Worm (Caenorhabditis elegans) whole organism, L2 larva: ENCODE measurements around the gene srw-13.
"Not testable (repeated sequence)": the region's sequence is repeated elsewhere in the genome, so short reads cannot be mapped to it uniquely, and the experiment has no call there.

Experiments
- C34F6.9 ChIP-seq: fragments of 150-350 bp; optimal IDR thresholded peaks from 2 replicates; lab custom pipeline; 2014; ENCODE audit warnings: missing biosample characterization, missing genetic modification characterization
- F13H6.1 ChIP-seq: sonication (generic microtip); optimal IDR thresholded peaks from 2 replicates; lab custom pipeline; 2016; ENCODE audit warnings: missing genetic modification characterization, missing compliant biosample characterization
- Y55F3AM.14 ChIP-seq: fragments of 200-800 bp; sonication (Bioruptor generic); optimal IDR thresholded peaks from 2 replicates; lab custom pipeline; 2018; ENCODE audit warnings: mild to moderate bottlenecking, missing genetic modification characterization, missing compliant biosample characterization
- ZK546.5 ChIP-seq: sonication (generic microtip); optimal IDR thresholded peaks from 2 replicates; lab custom pipeline; 2017; ENCODE audit warnings: missing biosample characterization, missing genetic modification characterization
- ceh-16 ChIP-seq: fragments of 150-350 bp; optimal IDR thresholded peaks from 2 replicates; lab custom pipeline; 2014; ENCODE audit warnings: missing biosample characterization, missing genetic modification characterization
- ceh-82 ChIP-seq: fragments of 150-350 bp; optimal IDR thresholded peaks from 2 replicates; lab custom pipeline; 2014; ENCODE audit warnings: missing biosample characterization, missing genetic modification characterization
- crh-2 ChIP-seq: sonication (generic microtip); optimal IDR thresholded peaks from 2 replicates; lab custom pipeline; 2017; ENCODE audit warnings: missing biosample characterization, missing genetic modification characterization
- dmd-4 ChIP-seq: sonication (generic microtip); optimal IDR thresholded peaks from 2 replicates; lab custom pipeline; 2017; ENCODE audit warnings: missing biosample characterization, missing genetic modification characterization
- egl-27 ChIP-seq: sonication (generic microtip); optimal IDR thresholded peaks from 3 replicates; lab custom pipeline; 2017; ENCODE audit warnings: missing biosample characterization, missing genetic modification reagents, missing genetic modification characterization
- elt-1 ChIP-seq: fragments of 150-350 bp; optimal IDR thresholded peaks from 2 replicates; lab custom pipeline; 2014; ENCODE audit warnings: missing biosample characterization, missing genetic modification characterization
- gmeb-1 ChIP-seq: fragments of 150-350 bp; optimal IDR thresholded peaks from 2 replicates; lab custom pipeline; 2014; ENCODE audit warnings: missing biosample characterization, missing genetic modification characterization
- lin-11 ChIP-seq: fragments of 150-350 bp; sonication (generic microtip); optimal IDR thresholded peaks from 2 replicates; lab custom pipeline; 2014; ENCODE audit warnings: missing biosample characterization, missing genetic modification characterization, inconsistent platforms, mixed read lengths
- lin-39 ChIP-seq: fragments of 150-350 bp; optimal IDR thresholded peaks from 2 replicates; lab custom pipeline; 2014; ENCODE audit warnings: missing biosample characterization, missing genetic modification reagents, missing genetic modification characterization
- lsy-2 ChIP-seq, 2 experiments: fragments of 150-350 bp in 1 of 2; sonication (generic microtip) in 1 of 2; optimal IDR thresholded peaks; 2 replicates each; lab custom pipeline; 2014 to 2017; ENCODE audit warnings: missing biosample characterization in 2 of 2, missing genetic modification characterization in 2 of 2
- mbf-1 ChIP-seq: sonication (generic microtip); optimal IDR thresholded peaks from 2 replicates; lab custom pipeline; 2017; ENCODE audit warnings: missing biosample characterization, missing genetic modification characterization
- mdl-1 ChIP-seq, 2 experiments: fragments of 150-350 bp in 1 of 2; sonication (generic microtip) in 1 of 2; optimal IDR thresholded peaks; 2 replicates each; lab custom pipeline; 2017; ENCODE audit warnings: missing biosample characterization in 2 of 2, missing genetic modification characterization in 2 of 2
- nhr-12 ChIP-seq: fragments of 150-350 bp; optimal IDR thresholded peaks from 2 replicates; lab custom pipeline; 2014; ENCODE audit warnings: missing biosample characterization, missing genetic modification characterization
- nhr-21 ChIP-seq: fragments of 150-350 bp; optimal IDR thresholded peaks from 2 replicates; lab custom pipeline; 2014; ENCODE audit warnings: missing biosample characterization, missing genetic modification characterization
- nhr-23 ChIP-seq: fragments of 150-350 bp; optimal IDR thresholded peaks from 2 replicates; lab custom pipeline; 2014; ENCODE audit warnings: missing biosample characterization, missing genetic modification reagents, missing genetic modification characterization
- nhr-237 ChIP-seq: fragments of 150-350 bp; optimal IDR thresholded peaks from 2 replicates; lab custom pipeline; 2014; ENCODE audit warnings: missing biosample characterization, missing genetic modification characterization
- nhr-77 ChIP-seq: fragments of 150-350 bp; optimal IDR thresholded peaks from 2 replicates; lab custom pipeline; 2014; ENCODE audit warnings: missing biosample characterization, missing genetic modification characterization
- sem-4 ChIP-seq: fragments of 150-350 bp; optimal IDR thresholded peaks from 2 replicates; lab custom pipeline; 2014; ENCODE audit warnings: missing biosample characterization, missing genetic modification reagents, missing genetic modification characterization
- skn-1 ChIP-seq: sonication (generic microtip); optimal IDR thresholded peaks from 2 replicates; lab custom pipeline; 2017; ENCODE audit warnings: missing biosample characterization, missing genetic modification characterization
- sma-3 ChIP-seq: sonication (generic microtip); optimal IDR thresholded peaks from 2 replicates; lab custom pipeline; 2016; ENCODE audit warnings: missing genetic modification reagents, missing genetic modification characterization, missing compliant biosample characterization
- sma-9 ChIP-seq, 2 experiments: fragments of 150-350 bp in 1 of 2; sonication (generic microtip) in 1 of 2; optimal IDR thresholded peaks; 2 replicates each; lab custom pipeline; 2014 to 2016; ENCODE audit warnings: missing genetic modification characterization in 2 of 2, mild to moderate bottlenecking in 1 of 2, missing biosample characterization in 1 of 2, missing compliant biosample characterization in 1 of 2, missing genetic modification reagents in 1 of 2, moderate library complexity in 1 of 2
- snpc-4 ChIP-seq: fragments of 150-350 bp; optimal IDR thresholded peaks from 2 replicates; lab custom pipeline; 2014; ENCODE audit warnings: missing biosample characterization, missing genetic modification characterization
- unc-39 ChIP-seq: fragments of 150-350 bp; optimal IDR thresholded peaks from 2 replicates; lab custom pipeline; 2014; ENCODE audit warnings: missing biosample characterization, missing genetic modification characterization
- unc-55 ChIP-seq: fragments of 150-350 bp; sonication (generic microtip); optimal IDR thresholded peaks from 3 replicates; lab custom pipeline; 2014; ENCODE audit warnings: missing biosample characterization, missing genetic modification reagents, missing genetic modification characterization
- ztf-11 ChIP-seq: sonication (generic microtip); optimal IDR thresholded peaks from 2 replicates; lab custom pipeline; 2017; ENCODE audit warnings: missing biosample characterization, missing genetic modification characterization

The srw-13 gene

DNA sequence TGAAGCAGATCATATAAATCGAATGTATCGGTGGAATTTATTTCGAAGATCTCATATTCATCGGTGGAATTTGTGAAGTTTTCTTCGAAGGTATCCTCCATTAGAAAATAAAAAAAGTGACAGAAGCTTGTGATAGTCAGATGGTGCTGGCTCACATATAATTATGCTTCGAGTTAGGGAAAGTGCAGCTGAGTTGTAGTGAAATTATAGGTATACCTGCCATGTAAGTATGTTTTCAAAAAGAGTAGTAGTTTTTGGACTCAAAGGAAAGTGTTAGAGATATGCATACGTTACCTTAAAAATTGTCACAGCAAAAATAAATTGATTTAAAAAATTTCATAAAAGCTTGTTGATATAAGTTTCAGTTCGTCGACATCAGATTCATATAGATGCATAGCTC, 7.9 kb downstream of the srw-13 start, which contains the start of gene srw-11:
Gene srw-11, minus strand, starts transcription at position 101 of the 400 bp plus-strand sequence.
- TF ChIP-seq nhr-12 (tag; lab: Kevin White, UChicago) (no peak), crh-2 (tag; lab: Kevin White, UChicago) (no peak), ceh-82 (tag; lab: Kevin White, UChicago) (no peak), gmeb-1 (tag; lab: Kevin White, UChicago) (no peak), unc-55 (GFP tag; lab: Kevin White, UChicago) (no peak), lin-11 (tag; lab: Kevin White, UChicago) (no peak), sem-4 (tag; lab: Kevin White, UChicago) (no peak)
- TF ChIP-seq, all 48 proteins: peak for 0

DNA sequence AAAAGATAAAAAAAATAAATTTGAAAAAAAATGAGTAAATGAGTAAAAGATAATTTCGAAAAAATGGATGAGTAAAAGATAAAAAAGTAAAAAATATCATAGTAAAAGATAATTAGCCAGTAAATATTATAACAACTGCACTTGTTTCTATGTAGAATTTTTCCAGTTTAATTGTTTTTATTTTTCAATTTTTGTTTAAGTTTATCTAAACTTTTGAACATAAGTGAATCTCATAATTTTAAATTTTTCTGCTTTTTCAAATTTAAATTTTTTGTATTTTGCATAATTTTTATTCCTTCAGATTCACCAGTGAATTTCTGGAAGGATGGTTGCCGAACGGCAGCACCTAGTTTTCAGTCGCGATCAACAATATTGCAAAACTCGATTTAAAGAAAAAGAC, 9.0 kb downstream of the srw-13 start, which contains the start of gene chil-12:
Gene chil-12, plus strand, starts transcription at position 301 of the 400 bp plus-strand sequence.
- TF ChIP-seq egl-27 (tag; lab: Kevin White, UChicago) (no peak), sem-4 (tag; lab: Kevin White, UChicago) (no peak), skn-1 (tag; lab: Kevin White, UChicago) (no peak), dmd-4 (no peak), crh-2 (tag; lab: Kevin White, UChicago) (no peak), sma-3 (GFP tag; lab: Kevin White, UChicago) (no peak)

DNA sequence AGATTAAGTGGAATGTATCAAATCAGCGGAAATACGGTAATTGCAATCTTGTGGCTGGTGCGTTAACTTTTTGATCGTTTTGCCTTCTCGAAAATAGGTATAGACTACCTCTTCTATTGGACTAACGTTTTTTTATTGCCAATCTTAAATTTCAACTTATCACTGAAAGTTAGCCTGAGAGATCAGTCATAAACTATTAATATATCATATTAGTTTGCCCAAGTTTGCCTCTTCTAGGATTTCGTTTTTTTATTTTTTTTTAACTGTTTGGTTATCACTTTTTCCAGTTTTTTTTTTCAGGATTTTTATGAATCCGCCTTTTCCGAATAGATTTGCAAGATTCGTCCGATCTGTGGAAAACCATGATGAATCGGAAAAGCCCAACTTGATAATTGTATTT, 12.2 kb downstream of the srw-13 start, which contains the start of gene kin-30:
Gene kin-30, plus strand, starts transcription at position 301 of the 400 bp plus-strand sequence.
- no peak for TF ChIP-seq ztf-11 (tag; lab: Kevin White, UChicago)
- TF ChIP-seq unc-39 (tag; lab: Kevin White, UChicago) = no peak
- no peak for TF ChIP-seq F13H6.1 (tag; lab: Kevin White, UChicago)
- no peak for TF ChIP-seq nhr-237
- TF ChIP-seq ZK546.5 = no peak
- no peak for TF ChIP-seq unc-55 (GFP tag; lab: Kevin White, UChicago)

DNA sequence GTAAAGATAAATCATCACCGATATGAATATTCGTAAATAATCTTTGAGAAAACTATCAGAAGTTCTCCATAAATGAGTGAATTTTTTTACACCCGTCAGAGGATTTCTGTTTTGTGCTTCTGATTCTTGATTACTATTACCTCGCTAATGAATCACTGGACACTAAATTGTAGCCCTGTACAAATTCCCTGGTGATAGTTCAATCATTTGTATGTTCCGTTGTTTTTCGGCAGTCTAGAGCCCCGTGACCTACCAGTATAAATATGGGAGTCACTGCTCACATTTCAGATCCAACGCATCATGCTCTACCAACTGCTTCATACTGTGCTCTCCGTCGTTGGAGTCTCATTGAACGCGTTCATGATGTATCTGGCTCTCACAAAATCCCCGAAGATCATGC, 18.0 kb downstream of the srw-13 start, which contains the start of gene srd-28:
Gene srd-28, plus strand, starts transcription at position 301 of the 400 bp plus-strand sequence.
- TF ChIP-seq mdl-1 (tag; optimal IDR thresholded peaks at IDR 0.05; lab: Kevin White, UChicago); lsy-2 (tag; optimal IDR thresholded peaks at IDR 0.05; lab: Kevin White, UChicago); ZK546.5: not testable (repeated sequence)

DNA sequence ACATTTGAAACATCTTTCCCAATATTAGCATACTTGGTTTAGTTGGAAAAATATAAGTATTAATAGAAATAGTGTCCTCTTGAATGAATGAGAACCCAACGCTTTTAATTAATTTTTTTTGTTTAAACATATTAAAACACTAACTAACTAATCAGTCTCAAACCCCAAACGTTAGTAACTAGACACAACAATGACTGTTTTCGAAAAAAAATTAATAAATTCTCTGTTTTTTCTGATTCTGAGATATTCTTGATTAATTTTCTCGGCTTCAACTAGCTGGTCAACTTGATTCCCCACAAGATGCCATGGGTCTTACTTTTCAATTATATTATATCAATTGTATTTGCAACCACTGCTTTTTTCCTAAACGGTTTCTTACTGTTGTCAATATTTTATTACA, 19.8 kb downstream of the srw-13 start, which contains the start of gene srbc-76:
Gene srbc-76, plus strand, starts transcription at position 301 of the 400 bp plus-strand sequence.
- TF ChIP-seq gmeb-1 (tag; lab: Kevin White, UChicago) (no peak), ceh-16 (tag; lab: Kevin White, UChicago) (no peak), mbf-1 (no peak), egl-27 (tag; lab: Kevin White, UChicago) (no peak), unc-39 (tag; lab: Kevin White, UChicago) (no peak), elt-1 (tag; lab: Kevin White, UChicago) (no peak), nhr-23 (tag; lab: Kevin White, UChicago) (no peak), lin-39 (tag; lab: Kevin White, UChicago) (no peak)
- TF ChIP-seq, all 48 proteins: peak for 0

DNA sequence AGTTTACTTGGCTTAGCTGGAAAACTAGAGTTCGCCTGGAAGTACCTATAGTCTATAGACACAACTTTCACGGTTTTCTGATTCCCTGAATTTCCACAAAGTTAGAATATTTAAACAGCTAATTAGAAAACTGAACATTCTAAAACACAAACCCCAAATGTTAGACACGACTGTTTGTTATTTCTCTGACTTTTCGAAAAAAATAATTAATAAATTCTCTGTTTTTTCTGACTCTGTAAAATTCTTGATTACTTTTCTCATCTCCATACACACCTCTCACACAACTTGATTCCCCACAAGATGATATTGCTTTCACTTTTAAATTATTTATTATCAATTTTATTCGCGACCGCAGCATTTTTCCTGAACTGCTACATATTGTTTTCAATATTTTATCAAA, 21.2 kb downstream of the srw-13 start, which contains the start of gene srbc-75:
Gene srbc-75, plus strand, starts transcription at position 301 of the 400 bp plus-strand sequence.
- TF ChIP-seq sma-3 (GFP tag; lab: Kevin White, UChicago) (no peak), ceh-16 (tag; lab: Kevin White, UChicago) (no peak), F13H6.1 (tag; lab: Kevin White, UChicago) (no peak), C34F6.9 (tag; lab: Kevin White, UChicago) (no peak), snpc-4 (no peak), mdl-1 (tag; optimal IDR thresholded peaks at IDR 0.05; lab: Kevin White, UChicago) (no peak), Y55F3AM.14 (GFP tag; lab: Kevin White, UChicago) (no peak), sma-9 (GFP tag; optimal IDR thresholded peaks at IDR 0.05; lab: Kevin White, UChicago) (no peak), sma-9 (tag; optimal IDR thresholded peaks at IDR 0.05; lab: Kevin White, UChicago) (no peak)

DNA sequence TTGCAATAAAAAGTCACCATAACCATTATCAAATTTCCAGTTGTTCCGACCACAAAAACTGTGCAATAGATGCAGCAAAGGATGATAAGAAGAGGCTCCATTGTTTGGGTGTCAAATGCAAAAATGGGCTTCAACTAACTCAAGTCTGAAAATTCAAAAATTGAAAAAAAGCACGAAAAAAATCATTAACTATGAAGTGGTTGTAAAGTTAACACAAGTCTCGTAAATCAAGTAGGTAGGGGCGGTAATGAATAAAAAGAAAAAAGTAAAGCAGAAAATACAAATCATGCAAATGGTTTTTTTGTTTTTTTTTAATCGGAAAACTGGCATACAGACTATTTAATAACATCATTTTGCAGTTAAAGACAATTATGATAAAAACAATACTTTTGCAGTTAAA, 24.4 kb downstream of the srw-13 start, which contains the start of gene srsx-39:
Gene srsx-39, minus strand, starts transcription at position 101 of the 400 bp plus-strand sequence.
- not testable (repeated sequence) for TF ChIP-seq nhr-21 (tag; lab: Kevin White, UChicago); elt-1 (tag; lab: Kevin White, UChicago); nhr-77
